Fruit fly (Drosophila melanogaster): ENCODE data around the gene TotE.

- TF ChIP-seq Ets97D (GFP tag; optimal IDR thresholded peaks at IDR 0.05) (no peak), CG8359 (GFP tag; optimal IDR thresholded peaks at IDR 0.05; ENCODE audit: borderline replicate concordance) (no peak), ci (GFP tag; IDR thresholded peaks at IDR 0.05) (no peak), sob (GFP tag; IDR thresholded peaks at IDR 0.05) (no peak), jing (GFP tag; optimal IDR thresholded peaks at IDR 0.05) (no peak), CG3281 (GFP tag; optimal IDR thresholded peaks at IDR 0.05) (no peak), CG9797 (GFP tag; optimal IDR thresholded peaks at IDR 0.05) (no peak), CG3838 (GFP tag; optimal IDR thresholded peaks at IDR 0.05) (no peak), CG3995 (GFP tag; optimal IDR thresholded peaks at IDR 0.05) (no peak)
Measured at dm6 chr2L:19869463-19869862, 43.9 kb downstream of the TotE start.

Data from whole organism, embryonic.